Worm (Caenorhabditis elegans): ENCODE data around the gene nhr-192.

nhr-192 gene

DNA sequence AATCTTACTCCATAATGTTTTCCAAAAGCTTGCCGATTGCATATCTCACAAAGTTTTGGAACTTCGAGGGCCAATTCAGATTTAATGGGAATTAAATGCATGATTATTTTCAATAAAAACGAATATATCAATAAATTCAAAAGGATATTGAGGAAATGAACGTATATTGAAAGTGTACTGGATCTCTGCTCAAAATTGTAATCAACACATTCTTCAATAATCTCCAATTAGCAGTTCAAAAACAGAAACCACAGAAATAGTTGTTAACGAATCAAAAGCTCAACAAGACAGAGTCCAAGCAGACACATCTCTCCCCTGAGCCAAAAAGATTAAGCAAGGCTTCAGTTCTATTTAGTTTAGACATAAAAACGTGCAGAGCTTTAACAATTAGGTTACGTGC is at the start of gene nhr-192:
TSS of gene nhr-192 (minus strand) at position 101 of the 400 bp plus-strand sequence.
- TF ChIP-seq tab-1 (GFP tag; IDR thresholded peaks at IDR 0.05) (no peak), ztf-23 (GFP tag; IDR thresholded peaks at IDR 0.05) (no peak), med-1 (GFP tag; optimal IDR thresholded peaks at IDR 0.05; ENCODE audit: insufficient read depth) (no peak), ztf-29 (GFP tag; IDR thresholded peaks at IDR 0.05) (no peak), flt-1 (GFP tag; IDR thresholded peaks at IDR 0.05) (no peak), T22C8.4 (GFP tag; IDR thresholded peaks at IDR 0.05) (no peak), ref-1 (GFP tag; conservative IDR thresholded peaks at IDR 0.05) (no peak), cog-1 (tag; optimal IDR thresholded peaks at IDR 0.05) (no peak)

DNA sequence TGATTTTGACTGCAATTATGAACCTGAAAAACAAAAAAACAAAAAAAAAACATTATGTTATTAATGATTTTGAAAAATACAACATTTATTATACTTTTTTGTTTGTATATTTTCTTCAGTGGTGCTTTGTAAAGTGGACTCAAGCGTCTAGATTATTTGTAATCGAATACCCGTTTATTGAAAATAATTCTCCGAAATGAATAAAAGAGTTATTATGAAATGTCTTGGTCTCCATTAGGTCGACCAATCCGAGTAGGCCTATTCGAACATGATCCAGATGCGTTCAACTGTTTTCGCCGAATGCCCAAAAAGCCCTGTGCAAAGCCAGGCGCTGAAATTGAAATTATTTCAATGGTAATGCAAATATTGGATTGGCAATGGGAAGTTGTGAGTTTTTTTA is 47.0 kb upstream of the nhr-192 start, which contains the start of gene C08B6.5:
TSS of gene C08B6.5 (plus strand) at position 301 of the 400 bp plus-strand sequence.
- TF ChIP-seq ztf-29 (GFP tag; IDR thresholded peaks at IDR 0.05) (no peak), flt-1 (GFP tag; IDR thresholded peaks at IDR 0.05) (no peak), cog-1 (tag; optimal IDR thresholded peaks at IDR 0.05) (no peak)

DNA sequence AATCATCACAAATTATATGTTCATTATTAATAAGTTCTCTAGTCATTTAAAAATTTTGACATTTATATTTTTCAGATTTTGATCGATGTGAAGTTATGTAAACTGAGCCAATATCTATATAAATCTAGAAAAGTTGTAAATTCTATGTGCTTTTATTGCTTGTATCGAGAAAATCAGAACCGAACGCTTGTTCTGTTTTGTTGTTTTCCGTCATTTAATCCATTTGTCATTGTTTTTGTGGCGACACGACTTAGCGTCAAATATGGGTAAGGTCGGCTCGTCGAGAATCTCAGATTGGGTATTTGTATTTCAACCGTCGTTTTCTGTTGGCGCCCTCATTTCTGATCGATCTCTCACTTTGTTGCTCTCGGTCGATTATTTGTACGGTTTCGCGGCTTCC is 43.9 kb upstream of the nhr-192 start, which contains the start of gene cht-5:
TSS of gene cht-5 (plus strand) at position 301 of the 400 bp plus-strand sequence.
- TF ChIP-seq ztf-29 (GFP tag; IDR thresholded peaks at IDR 0.05) (no peak), klf-2 (GFP tag; conservative IDR thresholded peaks at IDR 0.05) (no peak)

DNA sequence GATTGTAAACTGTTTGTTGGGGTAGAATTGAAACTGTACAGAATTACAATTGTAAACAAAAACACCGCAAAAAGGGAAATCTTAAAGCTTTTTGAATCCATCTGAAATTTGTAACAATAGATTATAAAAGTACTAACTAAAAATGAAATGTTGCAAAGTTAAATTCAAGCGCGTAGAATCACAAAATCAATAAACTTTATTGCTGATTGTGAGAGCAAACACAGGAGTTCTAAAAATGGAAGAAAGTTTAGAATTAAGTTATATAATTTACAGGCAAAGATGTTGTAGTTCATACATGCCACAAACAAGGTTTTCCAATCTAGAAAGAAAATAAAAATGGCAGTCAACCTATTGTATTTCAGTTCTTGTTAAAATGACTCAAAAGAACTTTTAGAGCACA is 41.7 kb upstream of the nhr-192 start, which contains the start of gene C08B6.3:
TSS of gene C08B6.3 (minus strand) at position 101 of the 400 bp plus-strand sequence.
- no peak for TF ChIP-seq med-1 (GFP tag; optimal IDR thresholded peaks at IDR 0.05; ENCODE audit: insufficient read depth)
- TF ChIP-seq ztf-23 (GFP tag; IDR thresholded peaks at IDR 0.05), result no peak
- TF ChIP-seq flt-1 (GFP tag; IDR thresholded peaks at IDR 0.05), result no peak
- no peak for TF ChIP-seq klf-2 (GFP tag; conservative IDR thresholded peaks at IDR 0.05)
- TF ChIP-seq ref-1 (GFP tag; conservative IDR thresholded peaks at IDR 0.05), result no peak
- TF ChIP-seq tab-1 (GFP tag; IDR thresholded peaks at IDR 0.05), result no peak
- TF ChIP-seq cog-1 (tag; optimal IDR thresholded peaks at IDR 0.05), result no peak
- no peak for TF ChIP-seq T22C8.4 (GFP tag; IDR thresholded peaks at IDR 0.05)
- TF ChIP-seq ztf-29 (GFP tag; IDR thresholded peaks at IDR 0.05), result no peak

DNA sequence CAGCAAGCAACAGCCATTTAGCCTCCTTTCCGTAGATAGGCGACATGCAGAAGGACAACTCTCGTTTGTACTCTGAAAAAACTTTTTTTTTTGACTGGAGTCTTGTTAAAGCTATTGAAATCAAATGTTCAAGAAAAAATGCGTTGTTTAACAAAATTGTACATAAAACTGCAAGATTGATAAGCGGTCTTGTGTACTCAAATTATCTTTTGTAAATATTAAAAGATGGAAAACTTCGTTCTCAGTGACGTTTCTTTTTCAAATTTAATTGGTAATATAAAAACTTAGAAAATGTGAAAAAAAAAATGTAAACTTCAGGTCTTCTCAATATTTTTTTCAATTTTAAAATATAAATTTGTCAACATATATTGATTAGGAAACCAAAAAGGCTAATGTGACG is 40.7 kb upstream of the nhr-192 start:
- TF ChIP-seq ref-1 (GFP tag; conservative IDR thresholded peaks at IDR 0.05) (no peak), ztf-29 (GFP tag; IDR thresholded peaks at IDR 0.05) (no peak), ztf-23 (GFP tag; IDR thresholded peaks at IDR 0.05) (no peak), klf-2 (GFP tag; conservative IDR thresholded peaks at IDR 0.05) (no peak), cog-1 (tag; optimal IDR thresholded peaks at IDR 0.05) (no peak), tab-1 (GFP tag; IDR thresholded peaks at IDR 0.05) (no peak), T22C8.4 (GFP tag; IDR thresholded peaks at IDR 0.05) (no peak)

DNA sequence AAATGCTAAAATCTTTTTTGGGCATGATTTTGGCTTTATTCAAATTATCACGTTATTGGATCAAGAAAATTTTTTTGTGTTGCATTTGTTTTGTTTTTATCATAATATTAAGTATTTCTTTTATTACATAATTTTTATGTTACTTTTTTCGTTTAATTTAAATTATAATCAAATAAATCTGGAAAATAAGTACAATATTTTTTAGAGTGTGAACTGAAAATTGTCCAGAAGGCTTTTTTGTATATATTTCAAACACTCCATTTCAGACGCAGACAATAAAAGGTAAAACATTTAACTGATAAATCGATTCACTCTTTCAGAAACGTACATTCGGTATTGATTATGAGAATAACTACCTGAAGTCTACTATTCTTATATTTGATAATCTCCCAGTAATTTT is 36.9 kb upstream of the nhr-192 start, which contains the start of gene C08B6.11:
TSS of gene C08B6.11 (plus strand) at position 301 of the 400 bp plus-strand sequence.
- TF ChIP-seq tab-1 (GFP tag; IDR thresholded peaks at IDR 0.05) (no peak), T22C8.4 (GFP tag; IDR thresholded peaks at IDR 0.05) (no peak), ztf-23 (GFP tag; IDR thresholded peaks at IDR 0.05) (no peak), klf-2 (GFP tag; conservative IDR thresholded peaks at IDR 0.05) (no peak), ztf-29 (GFP tag; IDR thresholded peaks at IDR 0.05) (no peak), ref-1 (GFP tag; conservative IDR thresholded peaks at IDR 0.05) (no peak), cog-1 (tag; optimal IDR thresholded peaks at IDR 0.05) (no peak), med-1 (GFP tag; optimal IDR thresholded peaks at IDR 0.05; ENCODE audit: insufficient read depth) (no peak), flt-1 (GFP tag; IDR thresholded peaks at IDR 0.05) (no peak)

DNA sequence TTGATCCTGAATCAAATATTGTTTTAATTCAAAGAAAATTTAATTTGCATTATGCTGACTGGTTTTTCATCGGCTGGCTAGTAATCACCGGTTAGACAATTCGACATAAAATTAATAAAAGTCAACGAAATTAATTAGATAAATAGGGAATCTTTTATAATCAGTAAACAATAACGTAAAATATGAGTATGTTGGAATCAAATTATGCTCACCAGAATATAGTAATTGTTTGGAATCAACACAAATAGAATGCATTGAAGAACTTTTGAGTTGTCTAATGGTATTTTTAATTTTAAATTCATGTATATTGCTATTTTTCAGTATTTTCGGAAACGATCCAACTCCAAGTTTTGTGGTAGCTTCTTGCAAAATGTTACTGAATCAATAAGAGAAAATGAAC is 35.0 kb upstream of the nhr-192 start, which contains the start of gene C08B6.2:
TSS of gene C08B6.2 (plus strand) at position 301 of the 400 bp plus-strand sequence.
- TF ChIP-seq cog-1 (tag; optimal IDR thresholded peaks at IDR 0.05), result no peak
- no peak for TF ChIP-seq ztf-29 (GFP tag; IDR thresholded peaks at IDR 0.05)
- no peak for TF ChIP-seq ref-1 (GFP tag; conservative IDR thresholded peaks at IDR 0.05)
- no peak for TF ChIP-seq T22C8.4 (GFP tag; IDR thresholded peaks at IDR 0.05)
- no peak for TF ChIP-seq med-1 (GFP tag; optimal IDR thresholded peaks at IDR 0.05; ENCODE audit: insufficient read depth)

DNA sequence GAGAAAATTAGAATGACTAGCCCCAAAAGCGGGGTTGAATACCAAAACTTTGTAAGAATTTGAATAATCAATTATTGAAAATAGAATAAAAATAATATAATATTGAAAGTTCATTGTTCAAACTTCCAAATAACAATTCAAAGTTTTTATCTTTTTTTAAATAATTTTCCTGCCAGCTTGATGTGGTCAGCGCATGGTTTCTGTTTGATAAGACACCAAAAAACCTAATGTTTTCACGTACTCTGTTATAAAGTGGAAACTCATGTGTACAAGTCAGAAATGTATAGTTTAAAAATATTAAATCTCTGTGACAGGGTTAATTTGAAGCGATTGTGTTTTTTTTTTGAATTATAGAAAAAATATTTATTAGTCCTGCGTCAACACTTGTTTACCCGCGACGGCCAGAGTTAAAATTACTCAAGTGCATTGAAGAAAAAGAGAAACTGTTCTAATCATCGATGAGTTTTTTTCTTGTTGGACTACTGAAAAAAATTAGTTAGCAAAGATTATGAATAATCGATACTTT is 34.4 kb upstream of the nhr-192 start, which contains the start of gene ugt-17:
TSS of gene ugt-17 (minus strand) at position 180 of the 526 bp plus-strand sequence.
- TF ChIP-seq flt-1 (GFP tag; IDR thresholded peaks at IDR 0.05) (no peak), tab-1 (GFP tag; IDR thresholded peaks at IDR 0.05) (no peak), ref-1 (GFP tag; conservative IDR thresholded peaks at IDR 0.05) (no peak), T22C8.4 (GFP tag; IDR thresholded peaks at IDR 0.05) (no peak), med-1 (GFP tag; optimal IDR thresholded peaks at IDR 0.05; ENCODE audit: insufficient read depth) (no peak), cog-1 (tag; optimal IDR thresholded peaks at IDR 0.05) (no peak), ztf-23 (GFP tag; IDR thresholded peaks at IDR 0.05) (no peak), klf-2 (GFP tag; conservative IDR thresholded peaks at IDR 0.05) (no peak), ztf-29 (GFP tag; IDR thresholded peaks at IDR 0.05) (no peak)

DNA sequence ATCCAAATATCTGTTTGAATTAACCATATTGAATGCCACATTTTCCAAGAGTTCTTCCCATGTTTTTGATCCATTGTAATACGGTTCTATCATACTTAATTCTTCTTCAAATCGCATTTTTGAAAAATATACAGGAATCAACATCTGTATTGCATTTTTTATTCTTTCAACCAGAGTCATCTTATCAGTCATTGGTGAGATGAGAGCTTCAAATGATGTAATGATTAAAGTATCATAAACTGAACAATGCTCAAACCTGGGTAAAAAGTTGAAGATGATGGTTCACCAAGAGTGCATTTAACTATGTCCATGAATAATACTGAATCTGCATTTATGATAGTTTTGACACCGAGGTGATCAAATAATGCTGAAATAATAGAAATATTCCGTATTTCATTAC is 33.4 kb upstream of the nhr-192 start:
- TF ChIP-seq ztf-29 (GFP tag; IDR thresholded peaks at IDR 0.05) (no peak), tab-1 (GFP tag; IDR thresholded peaks at IDR 0.05) (no peak), ztf-23 (GFP tag; IDR thresholded peaks at IDR 0.05) (no peak), flt-1 (GFP tag; IDR thresholded peaks at IDR 0.05) (no peak), ref-1 (GFP tag; conservative IDR thresholded peaks at IDR 0.05) (no peak), T22C8.4 (GFP tag; IDR thresholded peaks at IDR 0.05) (no peak), cog-1 (tag; optimal IDR thresholded peaks at IDR 0.05) (no peak), med-1 (GFP tag; optimal IDR thresholded peaks at IDR 0.05; ENCODE audit: insufficient read depth) (no peak)

DNA sequence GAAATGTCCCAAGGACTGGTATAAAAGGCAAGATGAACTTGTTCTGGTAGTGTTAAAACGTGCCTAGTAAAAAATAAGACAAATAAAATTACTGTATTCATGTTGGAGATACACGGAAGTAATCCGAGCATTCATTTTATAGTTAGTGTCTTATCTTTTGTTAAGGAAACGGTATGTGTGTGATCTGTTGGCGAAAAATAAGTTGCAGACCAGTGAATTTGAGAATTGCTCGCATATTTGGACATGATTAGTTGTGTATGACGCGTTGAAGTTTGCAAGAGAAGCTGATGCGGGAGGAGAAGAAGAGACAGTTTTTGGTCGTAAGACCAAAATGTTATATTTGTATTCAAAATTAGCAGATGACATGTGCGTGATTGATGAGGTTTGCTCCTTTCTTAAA is 31.5 kb upstream of the nhr-192 start, which contains the start of gene C08B6.14:
TSS of gene C08B6.14 (minus strand) at position 101 of the 400 bp plus-strand sequence.
- TF ChIP-seq klf-2 (GFP tag; conservative IDR thresholded peaks at IDR 0.05), result no peak
- TF ChIP-seq ztf-29 (GFP tag; IDR thresholded peaks at IDR 0.05), result no peak
- no peak for TF ChIP-seq tab-1 (GFP tag; IDR thresholded peaks at IDR 0.05)
- TF ChIP-seq med-1 (GFP tag; optimal IDR thresholded peaks at IDR 0.05; ENCODE audit: insufficient read depth), result no peak
- no peak for TF ChIP-seq flt-1 (GFP tag; IDR thresholded peaks at IDR 0.05)
- TF ChIP-seq T22C8.4 (GFP tag; IDR thresholded peaks at IDR 0.05), result no peak
- TF ChIP-seq ztf-23 (GFP tag; IDR thresholded peaks at IDR 0.05), result no peak
- no peak for TF ChIP-seq ref-1 (GFP tag; conservative IDR thresholded peaks at IDR 0.05)
- TF ChIP-seq cog-1 (tag; optimal IDR thresholded peaks at IDR 0.05), result no peak

Data from whole organism, midembryonic.